Worm (Caenorhabditis elegans): ENCODE results near the gene Y75B8A.10.

The Y75B8A.10 gene

DNA sequence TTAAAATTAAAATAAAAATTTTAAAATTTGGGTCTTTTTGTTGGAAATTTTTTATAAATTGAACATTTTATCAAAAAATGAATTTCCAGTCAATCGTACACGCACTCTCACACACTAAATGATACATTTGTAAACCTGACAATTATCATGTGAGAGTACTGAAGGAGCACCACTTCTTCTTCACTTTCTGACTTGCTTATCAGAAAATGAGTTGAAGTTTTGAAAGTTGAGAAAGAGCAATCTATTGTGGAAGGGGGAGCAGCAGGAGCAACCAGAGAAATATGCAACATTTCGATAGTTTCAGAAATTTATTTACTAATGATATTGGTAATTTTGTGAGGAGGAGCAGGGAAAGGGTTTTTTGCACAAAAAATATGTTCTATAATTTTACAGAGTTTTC is 44.6 kb downstream of the Y75B8A.10 start:
- TF ChIP-seq nhr-80 (tag; optimal IDR thresholded peaks at IDR 0.05) (peak; percentile 91), mxl-1 (tag; optimal IDR thresholded peaks at IDR 0.05) (no peak)

DNA sequence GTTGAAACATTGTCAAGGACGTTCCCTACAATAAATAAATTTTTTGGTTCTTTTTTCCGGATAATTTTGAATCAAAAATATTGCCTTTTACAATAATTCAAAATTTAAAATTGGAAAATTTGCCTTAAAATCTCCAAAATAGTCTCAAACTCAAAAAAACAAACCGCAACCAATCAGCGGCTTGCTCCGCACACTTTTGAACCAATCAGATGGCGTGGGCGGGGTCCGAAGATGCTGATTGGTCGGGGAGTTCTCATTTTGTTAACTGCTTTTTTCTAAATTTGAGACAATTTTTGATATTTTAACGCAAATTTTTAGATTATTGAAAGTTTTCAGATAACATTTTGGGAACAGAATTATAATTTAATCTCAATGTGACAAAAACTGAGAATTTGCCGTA is 45.3 kb downstream of the Y75B8A.10 start:
- TF ChIP-seq nfyb-1 (GFP tag; IDR thresholded peaks at IDR 0.05) (peak; percentile 77), cebp-1 (GFP tag; IDR thresholded peaks at IDR 0.05) (no peak), cebp-1 (tag; optimal IDR thresholded peaks at IDR 0.05) (no peak)

DNA sequence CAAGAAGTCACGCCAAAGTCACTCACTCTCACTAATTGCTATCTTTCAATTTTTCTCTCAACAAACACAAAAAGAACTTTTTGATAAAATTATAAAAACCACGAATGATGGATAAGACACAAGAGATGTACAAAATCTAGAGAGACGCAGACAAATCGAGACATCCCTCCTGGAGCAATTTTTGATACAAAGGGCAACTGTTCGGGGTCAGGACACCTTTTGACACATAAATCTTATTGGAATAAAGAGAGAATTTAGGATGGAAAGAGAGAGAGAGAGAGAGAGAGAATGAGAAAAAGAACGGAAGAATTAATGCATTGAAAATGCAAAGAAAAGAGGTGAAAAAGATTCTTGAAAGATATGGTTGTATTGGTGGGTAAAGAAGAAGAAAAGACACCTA is 45.7 kb downstream of the Y75B8A.10 start:
- TF ChIP-seq mxl-1 (tag; optimal IDR thresholded peaks at IDR 0.05): no peak
- no peak for TF ChIP-seq rcor-1 (GFP tag; IDR thresholded peaks at IDR 0.05)
- TF ChIP-seq nfya-2 (GFP tag; IDR thresholded peaks at IDR 0.05): no peak
- no peak for TF ChIP-seq dpl-1 (GFP tag; optimal IDR thresholded peaks at IDR 0.05)

DNA sequence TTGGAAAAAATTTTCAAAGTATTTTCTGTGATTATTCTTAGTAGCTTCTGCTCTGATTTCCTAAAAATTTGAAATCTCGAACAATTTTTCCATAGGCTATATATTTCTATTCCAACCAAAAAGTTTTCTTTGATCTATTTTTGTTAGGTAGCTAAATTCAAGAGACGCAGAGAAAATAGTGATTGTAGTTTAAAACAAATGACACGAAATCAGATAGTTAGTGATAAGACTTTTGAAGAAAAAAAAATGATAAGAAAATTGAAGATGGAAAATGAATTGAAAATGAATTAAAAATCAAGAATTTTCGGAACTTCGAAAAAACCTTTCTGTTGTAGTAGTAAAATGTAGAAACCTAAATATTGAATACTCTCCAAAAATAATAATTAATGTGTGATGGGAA is 47.2 kb downstream of the Y75B8A.10 start:
- TF ChIP-seq nhr-80 (tag; optimal IDR thresholded peaks at IDR 0.05) (peak; percentile 47), atf-7 (tag; optimal IDR thresholded peaks at IDR 0.05) (no peak), ztf-18 (tag; optimal IDR thresholded peaks at IDR 0.05) (no peak), rcor-1 (GFP tag; IDR thresholded peaks at IDR 0.05) (no peak)

DNA sequence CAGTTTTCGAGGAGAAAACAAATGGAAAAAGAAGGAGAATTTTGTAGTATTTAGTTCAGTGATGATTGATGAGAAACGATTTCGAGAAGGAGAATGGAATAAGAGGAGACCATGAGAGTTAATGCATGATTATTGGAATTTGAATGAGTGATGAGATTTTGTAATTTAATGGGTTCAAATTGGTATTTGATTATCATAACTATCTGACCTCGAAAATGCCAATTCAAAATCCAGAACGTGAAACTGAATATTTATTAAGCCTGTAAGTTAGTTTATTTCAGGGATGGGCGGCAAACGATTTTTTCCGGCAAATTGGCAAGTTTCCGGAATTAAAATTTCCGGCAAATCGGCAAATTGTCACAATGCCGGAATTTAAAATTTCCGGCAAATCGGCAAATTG is 49.7 kb downstream of the Y75B8A.10 start:
- TF ChIP-seq ceh-91 (GFP tag; IDR thresholded peaks at IDR 0.05): no peak
- TF ChIP-seq sea-2 (GFP tag; IDR thresholded peaks at IDR 0.05): no peak

DNA sequence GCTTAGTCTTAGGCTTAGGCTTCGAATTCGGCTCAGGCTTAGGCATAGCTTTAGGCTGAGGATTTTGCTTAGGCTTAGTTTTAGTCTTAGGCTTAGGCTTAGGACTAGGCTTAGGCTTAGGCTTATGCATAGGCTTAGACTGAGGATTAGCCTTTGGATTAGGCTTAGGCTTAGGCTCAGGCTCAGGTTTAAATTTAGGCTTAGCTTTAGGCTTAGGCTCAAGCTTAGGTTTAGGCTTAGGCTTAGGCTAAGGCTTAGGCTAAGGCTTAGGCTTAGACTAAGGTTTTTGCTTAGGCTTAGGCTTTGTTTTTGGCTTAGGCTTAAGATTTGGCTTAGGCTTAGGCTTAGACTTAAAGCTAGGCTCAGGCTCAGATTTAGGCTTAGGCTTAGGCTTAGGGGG is 51.1 kb downstream of the Y75B8A.10 start:
- no peak for TF ChIP-seq nhr-120 (GFP tag; IDR thresholded peaks at IDR 0.05)
- TF ChIP-seq ama-1 (optimal IDR thresholded peaks at IDR 0.05): no peak
- no peak for TF ChIP-seq ama-1 (GFP tag; optimal IDR thresholded peaks at IDR 0.05)
- TF ChIP-seq nfya-2 (GFP tag; IDR thresholded peaks at IDR 0.05): no peak
- no peak for TF ChIP-seq attf-3 (GFP tag; conservative IDR thresholded peaks at IDR 0.05)
- no peak for TF ChIP-seq die-1 (tag; optimal IDR thresholded peaks at IDR 0.05)
- no peak for TF ChIP-seq madf-10 (tag; optimal IDR thresholded peaks at IDR 0.05)
- TF ChIP-seq F39B2.1 (GFP tag; IDR thresholded peaks at IDR 0.05): no peak
- no peak for TF ChIP-seq hlh-26 (GFP tag; conservative IDR thresholded peaks at IDR 0.05)
